Worm (Caenorhabditis elegans) whole organism, L4 larva: ENCODE measurements around the gene scl-10.

Source experiments
- F44E2.7 ChIP-seq: fragments of 200-800 bp; sonication (Bioruptor generic); IDR thresholded peaks from 2 replicates; pipeline ENCODE4 v2.1.2; 2022; ENCODE audit warnings: missing genetic modification characterization, missing compliant biosample characterization
- Y105C5A.15 ChIP-seq: fragments of 200-800 bp; sonication (Bioruptor generic); IDR thresholded peaks from 2 replicates; pipeline ENCODE4 v1.3.6; 2022; ENCODE audit warnings: missing genetic modification characterization, missing compliant biosample characterization
- fkh-10 ChIP-seq: fragments of 150-350 bp; optimal IDR thresholded peaks from 2 replicates; lab custom pipeline; 2014; ENCODE audit warnings: missing biosample characterization, missing genetic modification reagents, missing genetic modification characterization
- jun-1 ChIP-seq: fragments of 150-350 bp; optimal IDR thresholded peaks from 2 replicates; lab custom pipeline; 2014; ENCODE audit warnings: missing biosample characterization, missing genetic modification reagents, missing genetic modification characterization
- nhr-111 ChIP-seq: fragments of 200-800 bp; sonication (Bioruptor generic); optimal IDR thresholded peaks from 2 replicates; lab custom pipeline; 2018; ENCODE audit warnings: mild to moderate bottlenecking, missing genetic modification characterization, missing compliant biosample characterization
- nhr-42 ChIP-seq: fragments of 200-800 bp; sonication (Bioruptor generic); IDR thresholded peaks from 2 replicates; pipeline ENCODE4 v1.3.6; 2022; ENCODE audit warnings: missing genetic modification characterization, missing compliant biosample characterization
- nhr-6 ChIP-seq: fragments of 150-350 bp; optimal IDR thresholded peaks from 2 replicates; lab custom pipeline; 2014; ENCODE audit warnings: missing biosample characterization, missing genetic modification characterization
- nhr-77 ChIP-seq: fragments of 150-350 bp; optimal IDR thresholded peaks from 2 replicates; lab custom pipeline; 2014; ENCODE audit warnings: missing biosample characterization, missing genetic modification characterization
- set-16 ChIP-seq: fragments of 200-800 bp; sonication (Bioruptor generic); IDR thresholded peaks from 2 replicates; pipeline ENCODE4 v1.3.6; 2022; ENCODE audit warnings: missing genetic modification reagents, missing genetic modification characterization, missing compliant biosample characterization
- spr-3 ChIP-seq: fragments of 200-800 bp; sonication (Bioruptor generic); optimal IDR thresholded peaks from 2 replicates; lab custom pipeline; 2018; ENCODE audit warnings: mild to moderate bottlenecking, missing genetic modification characterization, missing compliant biosample characterization
- zfp-3 ChIP-seq: fragments of 200-800 bp; sonication (Bioruptor generic); conservative IDR thresholded peaks from 2 replicates; pipeline ENCODE4 v1.3.6; 2022; ENCODE audit warnings: missing genetic modification reagents, missing genetic modification characterization, missing compliant biosample characterization
- ztf-11 ChIP-seq: fragments of 150-350 bp; optimal IDR thresholded peaks from 2 replicates; lab custom pipeline; 2014; ENCODE audit warnings: missing biosample characterization, missing genetic modification characterization

DNA sequence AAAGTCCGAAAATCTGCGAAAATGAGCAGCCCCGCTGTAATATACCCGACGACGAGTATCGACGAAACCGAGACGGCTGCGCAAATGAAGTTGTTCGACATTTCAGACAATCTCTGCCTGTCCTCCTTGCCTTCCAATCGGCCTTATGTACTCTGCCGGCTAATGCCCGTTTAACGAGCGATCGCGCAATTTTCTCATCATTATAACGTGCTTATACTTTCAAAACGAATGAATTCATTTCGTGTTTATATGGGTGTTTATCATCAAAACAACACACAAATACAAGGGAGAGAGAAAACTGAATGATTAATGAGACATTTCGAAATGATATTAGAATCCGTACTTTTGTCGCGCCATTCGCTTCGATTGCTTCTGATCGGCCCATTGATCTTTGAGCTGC, 42.7 kb downstream of the scl-10 start, which contains the start of gene col-132:
- TF ChIP-seq set-16 (GFP tag; lab: Robert Waterston, UW) (no peak), Y105C5A.15 (GFP tag; lab: Robert Waterston, UW) (no peak), F44E2.7 (no peak), fkh-10 (no peak), nhr-111 (GFP tag; lab: Kevin White, UChicago) (no peak), nhr-42 (GFP tag; lab: Robert Waterston, UW) (no peak), spr-3 (GFP tag; lab: Kevin White, UChicago) (no peak), nhr-6 (tag; lab: Kevin White, UChicago) (no peak), nhr-77 (tag; lab: Kevin White, UChicago) (no peak), jun-1 (no peak), zfp-3 (no peak), ztf-11 (tag; lab: Kevin White, UChicago) (no peak)
